Worm (Caenorhabditis elegans) whole organism, L1 larva: ENCODE results near the gene F56D2.5.

ENCODE experiments used
- C04F5.9 ChIP-seq: sonication (generic microtip); optimal IDR thresholded peaks from 2 replicates; lab custom pipeline; 2016; ENCODE audit warnings: missing genetic modification characterization, missing compliant biosample characterization
- C16A3.4 ChIP-seq: fragments of 150-350 bp; optimal IDR thresholded peaks from 2 replicates; lab custom pipeline; 2014; ENCODE audit warnings: missing biosample characterization, missing genetic modification characterization
- C34B4.2 ChIP-seq: sonication (generic microtip); optimal IDR thresholded peaks from 2 replicates; lab custom pipeline; 2017; ENCODE audit warnings: mild to moderate bottlenecking, missing genetic modification characterization, missing compliant biosample characterization
- Y116A8C.19 ChIP-seq: sonication (generic microtip); optimal IDR thresholded peaks from 2 replicates; lab custom pipeline; 2016; ENCODE audit warnings: missing compliant biosample characterization, missing genetic modification characterization, borderline replicate concordance
- aha-1 ChIP-seq: fragments of 150-350 bp; optimal IDR thresholded peaks from 2 replicates; lab custom pipeline; 2014; ENCODE audit warnings: missing biosample characterization, missing genetic modification characterization
- alr-1 ChIP-seq: fragments of 200-800 bp; sonication (Bioruptor generic); optimal IDR thresholded peaks from 2 replicates; lab custom pipeline; 2018; ENCODE audit warnings: borderline replicate concordance, mild to moderate bottlenecking, missing genetic modification characterization, missing compliant biosample characterization
- aly-2 ChIP-seq: fragments of 150-350 bp; optimal IDR thresholded peaks from 2 replicates; lab custom pipeline; 2014; ENCODE audit warnings: missing biosample characterization, missing genetic modification characterization
- ama-1 ChIP-seq: fragments of 150-350 bp; optimal IDR thresholded peaks from 2 replicates; lab custom pipeline; 2014
- blmp-1 ChIP-seq: fragments of 150-350 bp; optimal IDR thresholded peaks from 2 replicates; lab custom pipeline; 2014; ENCODE audit warnings: missing biosample characterization, missing genetic modification characterization
- ceh-63 ChIP-seq: fragments of 200-800 bp; sonication (Bioruptor generic); optimal IDR thresholded peaks from 2 replicates; lab custom pipeline; 2018; ENCODE audit warnings: mild to moderate bottlenecking, missing genetic modification characterization, missing compliant biosample characterization
- ceh-8 ChIP-seq: fragments of 200-800 bp; sonication (Bioruptor generic); optimal IDR thresholded peaks from 2 replicates; lab custom pipeline; 2018; ENCODE audit warnings: mild to moderate bottlenecking, missing genetic modification characterization, moderate library complexity, missing compliant biosample characterization
- ceh-82 ChIP-seq, 3 experiments: fragments of 150-350 bp in 1 of 3; sonication (generic microtip) in 2 of 3; optimal IDR thresholded peaks; 2 replicates each; lab custom pipeline; 2014 to 2017; ENCODE audit warnings: missing biosample characterization in 3 of 3, missing genetic modification characterization in 3 of 3
- ceh-88 ChIP-seq: fragments of 200-800 bp; sonication (Bioruptor generic); IDR thresholded peaks from 2 replicates; pipeline ENCODE4 v1.3.6; 2022; ENCODE audit warnings: missing genetic modification characterization, missing compliant biosample characterization
- ceh-90 ChIP-seq: sonication (generic microtip); optimal IDR thresholded peaks from 2 replicates; lab custom pipeline; 2016; ENCODE audit warnings: missing genetic modification characterization, missing compliant biosample characterization
- ces-1 ChIP-seq: fragments of 150-350 bp; optimal IDR thresholded peaks from 2 replicates; lab custom pipeline; 2014; ENCODE audit warnings: missing biosample characterization, missing genetic modification reagents, missing genetic modification characterization
- dpl-1 ChIP-seq, 3 experiments: fragments of 150-350 bp in 2 of 3; sonication (generic microtip) in 1 of 3; optimal IDR thresholded peaks; 2 replicates each; lab custom pipeline; 2014 to 2017; ENCODE audit warnings: missing biosample characterization in 3 of 3, missing genetic modification characterization in 3 of 3, missing genetic modification reagents in 3 of 3
- dsc-1 ChIP-seq: sonication (generic microtip); optimal IDR thresholded peaks from 2 replicates; lab custom pipeline; 2016; ENCODE audit warnings: mild to moderate bottlenecking, missing genetic modification characterization, missing compliant biosample characterization
- efl-1 ChIP-seq, 4 experiments: fragments of 150-350 bp; optimal IDR thresholded peaks in 3 of 4; peaks in 1 of 4; 1 replicate in 1 of 4; 2 replicates in 3 of 4; lab custom pipeline; 2014; ENCODE audit warnings: missing biosample characterization in 2 of 4, missing genetic modification characterization in 2 of 4, missing genetic modification reagents in 2 of 4
- efl-3 ChIP-seq: fragments of 200-800 bp; sonication (Bioruptor generic); optimal IDR thresholded peaks from 2 replicates; lab custom pipeline; 2018; ENCODE audit warnings: mild to moderate bottlenecking, missing genetic modification characterization, missing compliant biosample characterization
- egl-27 ChIP-seq, 2 experiments: fragments of 150-350 bp in 1 of 2; sonication (generic microtip); optimal IDR thresholded peaks; 3 replicates each; lab custom pipeline; 2017 to 2018; ENCODE audit warnings: missing biosample characterization in 2 of 2, missing genetic modification characterization in 2 of 2, missing genetic modification reagents in 2 of 2
- elt-3 ChIP-seq, 6 experiments: fragments of 150-350 bp in 1 of 6; sonication (generic microtip); optimal IDR thresholded peaks; 2 replicates each; lab custom pipeline; 2017 to 2018; ENCODE audit warnings: missing biosample characterization in 6 of 6, missing genetic modification characterization in 6 of 6, inconsistent platforms in 1 of 6
- ets-5 ChIP-seq: fragments of 200-800 bp; sonication (Bioruptor generic); IDR thresholded peaks from 2 replicates; pipeline ENCODE4 v1.3.6; 2022; ENCODE audit warnings: missing genetic modification characterization, missing compliant biosample characterization
- fos-1 ChIP-seq: fragments of 150-350 bp; optimal IDR thresholded peaks from 2 replicates; lab custom pipeline; 2014; ENCODE audit warnings: missing biosample characterization, missing genetic modification characterization
- hlh-17 ChIP-seq: fragments of 200-800 bp; sonication (Bioruptor generic); optimal IDR thresholded peaks from 2 replicates; lab custom pipeline; 2018; ENCODE audit warnings: missing genetic modification characterization, mild to moderate bottlenecking, missing compliant biosample characterization, moderate library complexity, borderline replicate concordance
- irx-1 ChIP-seq: sonication (generic microtip); optimal IDR thresholded peaks from 2 replicates; lab custom pipeline; 2016; ENCODE audit warnings: missing genetic modification characterization, missing compliant biosample characterization
- jun-1 ChIP-seq: fragments of 150-350 bp; optimal IDR thresholded peaks from 2 replicates; lab custom pipeline; 2014; ENCODE audit warnings: missing biosample characterization, missing genetic modification reagents, missing genetic modification characterization
- lin-13 ChIP-seq: fragments of 150-350 bp; optimal IDR thresholded peaks from 2 replicates; lab custom pipeline; 2014; ENCODE audit warnings: missing biosample characterization, missing genetic modification reagents, missing genetic modification characterization
- lir-3 ChIP-seq: sonication (generic microtip); optimal IDR thresholded peaks from 2 replicates; lab custom pipeline; 2016; ENCODE audit warnings: mild to moderate bottlenecking, missing genetic modification characterization, moderate library complexity, missing compliant biosample characterization; ENCODE audit not compliant: poor library complexity
- lsy-2 ChIP-seq, 2 experiments: fragments of 150-350 bp; optimal IDR thresholded peaks; 2 replicates each; lab custom pipeline; 2014; ENCODE audit warnings: missing biosample characterization in 2 of 2, missing genetic modification characterization in 2 of 2
- mef-2 ChIP-seq: fragments of 150-350 bp; optimal IDR thresholded peaks from 2 replicates; lab custom pipeline; 2014; ENCODE audit warnings: missing biosample characterization, missing genetic modification characterization
- nhr-11 ChIP-seq: fragments of 150-350 bp; optimal IDR thresholded peaks from 2 replicates; lab custom pipeline; 2014; ENCODE audit warnings: missing biosample characterization, missing genetic modification characterization
- nhr-12 ChIP-seq: sonication (generic microtip); optimal IDR thresholded peaks from 2 replicates; lab custom pipeline; 2017; ENCODE audit warnings: missing biosample characterization, missing genetic modification characterization
- nhr-19 ChIP-seq: fragments of 200-800 bp; sonication (Bioruptor generic); conservative IDR thresholded peaks from 2 replicates; pipeline ENCODE4 v1.3.6; 2022; ENCODE audit warnings: missing genetic modification characterization, missing compliant biosample characterization
- nhr-237 ChIP-seq: fragments of 150-350 bp; optimal IDR thresholded peaks from 2 replicates; lab custom pipeline; 2014; ENCODE audit warnings: missing biosample characterization, missing genetic modification characterization
- nhr-71 ChIP-seq: sonication (generic microtip); optimal IDR thresholded peaks from 2 replicates; lab custom pipeline; 2016; ENCODE audit warnings: mild to moderate bottlenecking, missing genetic modification characterization, moderate library complexity, missing compliant biosample characterization
- nhr-84 ChIP-seq: sonication (generic microtip); optimal IDR thresholded peaks from 2 replicates; lab custom pipeline; 2017; ENCODE audit warnings: missing biosample characterization, missing genetic modification characterization
- nhr-85 ChIP-seq: sonication (generic microtip); peaks from one replicate; lab custom pipeline; 2016; ENCODE audit warnings: missing genetic modification characterization, inconsistent platforms, missing compliant biosample characterization
- nhr-90 ChIP-seq: sonication (generic microtip); optimal IDR thresholded peaks from 2 replicates; lab custom pipeline; 2016; ENCODE audit warnings: mild to moderate bottlenecking, missing genetic modification characterization, missing compliant biosample characterization; ENCODE audit not compliant: poor library complexity
- pag-3 ChIP-seq: sonication (generic microtip); optimal IDR thresholded peaks from 2 replicates; lab custom pipeline; 2017; ENCODE audit warnings: missing genetic modification characterization, mild to moderate bottlenecking, missing compliant biosample characterization, antibody characterized with exemption, borderline replicate concordance; ENCODE audit not compliant: insufficient read depth
- rnt-1 ChIP-seq: sonication (generic microtip); optimal IDR thresholded peaks from 2 replicates; lab custom pipeline; 2016; ENCODE audit warnings: mild to moderate bottlenecking, missing genetic modification characterization, moderate library complexity, missing compliant biosample characterization
- skn-1 ChIP-seq: fragments of 150-350 bp; optimal IDR thresholded peaks from 2 replicates; lab custom pipeline; 2014; ENCODE audit warnings: missing biosample characterization, missing genetic modification characterization
- snpc-4 ChIP-seq: fragments of 150-350 bp; optimal IDR thresholded peaks from 2 replicates; lab custom pipeline; 2014; ENCODE audit warnings: missing biosample characterization, missing genetic modification characterization
- sox-4 ChIP-seq: sonication (generic microtip); optimal IDR thresholded peaks from 2 replicates; lab custom pipeline; 2016; ENCODE audit warnings: missing genetic modification characterization, missing compliant biosample characterization
- tlp-1 ChIP-seq: fragments of 150-350 bp; optimal IDR thresholded peaks from 2 replicates; lab custom pipeline; 2014; ENCODE audit warnings: missing biosample characterization, missing genetic modification characterization
- unc-130 ChIP-seq: fragments of 150-350 bp; optimal IDR thresholded peaks from 2 replicates; lab custom pipeline; 2017; ENCODE audit warnings: missing biosample characterization, missing genetic modification characterization, inconsistent platforms
- unc-30 ChIP-seq: sonication (generic microtip); optimal IDR thresholded peaks from 2 replicates; lab custom pipeline; 2017; ENCODE audit warnings: missing biosample characterization, missing genetic modification characterization
- unc-62 ChIP-seq: fragments of 150-350 bp; optimal IDR thresholded peaks from 2 replicates; lab custom pipeline; 2014; ENCODE audit warnings: missing biosample characterization, missing genetic modification reagents, missing genetic modification characterization
- unc-98 ChIP-seq: fragments of 200-800 bp; sonication (Bioruptor generic); IDR thresholded peaks from 2 replicates; pipeline ENCODE4 v1.3.6; 2022; ENCODE audit warnings: missing genetic modification characterization, missing compliant biosample characterization
- xbp-1 ChIP-seq: sonication (generic microtip); optimal IDR thresholded peaks from 2 replicates; lab custom pipeline; 2016; ENCODE audit warnings: missing genetic modification characterization, missing compliant biosample characterization
- zag-1 ChIP-seq: fragments of 150-350 bp; optimal IDR thresholded peaks from 2 replicates; lab custom pipeline; 2014; ENCODE audit warnings: missing biosample characterization, missing genetic modification characterization
- ztf-11 ChIP-seq, 2 experiments: sonication (generic microtip); optimal IDR thresholded peaks; 2 replicates each; lab custom pipeline; 2016 to 2017; ENCODE audit warnings: missing genetic modification characterization in 2 of 2, missing biosample characterization in 1 of 2, missing compliant biosample characterization in 1 of 2
- ztf-4 ChIP-seq: fragments of 150-350 bp; optimal IDR thresholded peaks from 2 replicates; lab custom pipeline; 2014; ENCODE audit warnings: missing biosample characterization, missing genetic modification characterization

The F56D2.5 gene

DNA sequence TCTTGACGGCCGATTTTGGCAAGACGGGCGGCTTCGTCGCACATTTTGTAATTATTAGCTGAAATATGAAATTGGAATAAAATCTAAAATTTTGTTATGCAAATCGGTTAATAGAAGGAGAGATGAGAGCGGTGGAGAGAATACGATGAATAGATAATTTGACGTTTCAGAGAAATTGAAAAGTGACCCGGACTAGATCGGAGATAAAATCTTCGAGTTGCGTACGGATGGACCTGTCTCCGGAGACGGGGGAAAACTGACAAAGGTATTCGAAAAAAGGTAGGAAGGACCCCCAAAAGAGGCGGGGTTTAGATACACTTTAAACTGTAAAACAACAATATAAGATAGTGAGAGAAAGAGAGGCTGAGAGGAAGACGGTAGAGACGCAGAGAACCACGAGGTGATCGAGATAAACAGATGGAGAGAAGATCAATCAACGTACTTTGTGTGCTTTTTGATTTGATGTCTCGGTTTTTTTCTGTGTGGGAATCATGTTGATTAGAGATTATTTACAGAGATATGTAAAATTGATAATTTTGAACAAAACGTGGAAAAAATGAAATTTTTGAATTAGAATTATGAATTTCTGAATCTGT is 29.0 kb downstream of the F56D2.5 start, which contains the start of gene F09F7.6 (continued):
- TF ChIP-seq nhr-11 (tag; lab: Kevin White, UChicago): no peak
- TF ChIP-seq irx-1 (tag; lab: Kevin White, UChicago): peak; percentile 10
- TF ChIP-seq efl-1 (optimal IDR thresholded peaks at IDR 0.05; lab: Kevin White, UChicago): peak; percentile 37 to 52
- peak in 1 of 2 experiments; percentile 96 for TF ChIP-seq efl-1 (GFP tag; optimal IDR thresholded peaks at IDR 0.05 in 1 of 2; lab: Kevin White, UChicago)
- TF ChIP-seq mef-2: no peak
- TF ChIP-seq ceh-63 (GFP tag; lab: Kevin White, UChicago): no peak
- TF ChIP-seq lsy-2 (tag; optimal IDR thresholded peaks at IDR 0.05; lab: Kevin White, UChicago): peak; percentile 57 to 63
- TF ChIP-seq egl-27 (tag; optimal IDR thresholded peaks at IDR 0.05; lab: Kevin White, UChicago): no peak
- TF ChIP-seq aly-2 (tag; lab: Kevin White, UChicago): no peak
- no peak for TF ChIP-seq ceh-90
- TF ChIP-seq ama-1: peak; percentile 47
- no peak for TF ChIP-seq ceh-82 (tag; optimal IDR thresholded peaks at IDR 0.05; lab: Kevin White, UChicago)
- TF ChIP-seq ceh-8: no peak
- peak; percentile 26 for TF ChIP-seq C04F5.9 (tag; lab: Kevin White, UChicago)
- TF ChIP-seq lir-3: peak; percentile 72
- TF ChIP-seq C16A3.4: peak; percentile 74
- peak; percentile 76 for TF ChIP-seq rnt-1
- no peak for TF ChIP-seq snpc-4 (tag; lab: Kevin White, UChicago)
- no peak for TF ChIP-seq sox-4 (tag; lab: Kevin White, UChicago)
- peak; percentile 51 for TF ChIP-seq ztf-4
- TF ChIP-seq hlh-17 (GFP tag; lab: Kevin White, UChicago): no peak
- TF ChIP-seq zag-1: no peak
- TF ChIP-seq nhr-237 (tag; lab: Kevin White, UChicago): no peak
- TF ChIP-seq aha-1 (tag; lab: Kevin White, UChicago): no peak
- TF ChIP-seq nhr-84 (tag; lab: Kevin White, UChicago): no peak
- TF ChIP-seq jun-1 (tag; lab: Kevin White, UChicago): no peak
- peak; percentile 44 for TF ChIP-seq blmp-1 (tag; lab: Kevin White, UChicago)
- no peak for TF ChIP-seq Y116A8C.19 (tag; lab: Kevin White, UChicago)
- no peak for TF ChIP-seq ztf-11 (tag; optimal IDR thresholded peaks at IDR 0.05; lab: Kevin White, UChicago)
- peak; percentile 98 for TF ChIP-seq nhr-85
- peak; percentile 95 for TF ChIP-seq nhr-71 (tag; lab: Kevin White, UChicago)
- TF ChIP-seq ceh-88: no peak
- no peak for TF ChIP-seq nhr-12 (tag; lab: Kevin White, UChicago)
- peak; percentile 41 for TF ChIP-seq dsc-1
- TF ChIP-seq fos-1: no peak
- no peak for TF ChIP-seq efl-3 (GFP tag; lab: Kevin White, UChicago)
- peak; percentile 35 to 93 (median 72) for TF ChIP-seq elt-3 (tag; optimal IDR thresholded peaks at IDR 0.05; lab: Kevin White, UChicago)
- no peak for TF ChIP-seq tlp-1

- TF ChIP-seq pag-3 (no peak), nhr-19 (GFP tag; lab: Robert Waterston, UW) (peak; percentile 45), xbp-1 (peak; percentile 28), skn-1 (tag; lab: Kevin White, UChicago) (no peak), efl-3 (GFP tag; lab: Kevin White, UChicago) (no peak), ceh-88 (no peak), ces-1 (GFP tag; lab: Kevin White, UChicago) (no peak), hlh-17 (GFP tag; lab: Kevin White, UChicago) (no peak), unc-130 (tag; lab: Kevin White, UChicago) (no peak), unc-98 (GFP tag; lab: Robert Waterston, UW) (no peak), nhr-12 (tag; lab: Kevin White, UChicago) (no peak), ceh-8 (no peak), aly-2 (tag; lab: Kevin White, UChicago) (no peak), aha-1 (tag; lab: Kevin White, UChicago) (no peak), ceh-90 (no peak), unc-62 (no peak), C34B4.2 (tag; lab: Kevin White, UChicago) (no peak), nhr-90 (tag; lab: Kevin White, UChicago) (peak; percentile 71), unc-30 (no peak), ets-5 (GFP tag; lab: Robert Waterston, UW) (no peak), dsc-1 (no peak), alr-1 (no peak), dpl-1 (GFP tag; optimal IDR thresholded peaks at IDR 0.05; lab: Kevin White, UChicago) (no peak), sox-4 (tag; lab: Kevin White, UChicago) (no peak), lin-13 (GFP tag; lab: Kevin White, UChicago) (no peak)
Measured at ce11 chrIII:5550844-5551243, 30.4 kb downstream of the F56D2.5 start.
